Fruit fly (Drosophila melanogaster) whole organism, pupa: ENCODE data around the gene p130CAS.

Experiments
- CG14655 ChIP-seq: fragments of 200-800 bp; sonication (Bioruptor generic); optimal IDR thresholded peaks from 3 replicates; lab custom pipeline; 2017; ENCODE audit warnings: mild to moderate bottlenecking, missing biosample characterization, missing genetic modification reagents, missing genetic modification characterization
- CG32121 ChIP-seq: fragments of 200-800 bp; sonication (Bioruptor generic); IDR thresholded peaks from 2 replicates; pipeline ENCODE4 v1.3.6; 2022; ENCODE audit warnings: missing biosample characterization, missing genetic modification characterization
- CG4496 ChIP-seq: fragments of 200-800 bp; sonication (Bioruptor generic); IDR thresholded peaks from 3 replicates; pipeline ENCODE4 v1.3.6; 2022; ENCODE audit warnings: missing biosample characterization, missing genetic modification characterization
- CG9948 ChIP-seq: fragments of 200-800 bp; sonication (Bioruptor generic); optimal IDR thresholded peaks from 2 replicates; lab custom pipeline; 2018; ENCODE audit warnings: missing biosample characterization, mild to moderate bottlenecking, missing genetic modification characterization, moderate library complexity
- D1 ChIP-seq: fragments of 200-800 bp; sonication (Bioruptor generic); optimal IDR thresholded peaks from 2 replicates; lab custom pipeline; 2018; ENCODE audit warnings: missing biosample characterization, mild to moderate bottlenecking, missing genetic modification characterization, moderate library complexity
- Pif1A ChIP-seq: fragments of 200-800 bp; sonication (Bioruptor generic); optimal IDR thresholded peaks from 3 replicates; lab custom pipeline; 2016; ENCODE audit warnings: missing biosample characterization, missing genetic modification characterization
- rn ChIP-seq: fragments of 200-800 bp; sonication (Bioruptor generic); IDR thresholded peaks from 2 replicates; pipeline ENCODE4 v1.3.6; 2022; ENCODE audit warnings: missing biosample characterization, missing genetic modification characterization

dm6 chr3L:131998-132693, 20.5 kb upstream of the p130CAS start:
- peak; percentile 29 for TF ChIP-seq CG14655 (GFP tag; lab: Kevin White, UChicago)
- peak; percentile 18 for TF ChIP-seq Pif1A (GFP tag; lab: Kevin White, UChicago)
- TF ChIP-seq D1: peak; percentile 63
- peak; percentile 77 for TF ChIP-seq CG4496
- no peak for TF ChIP-seq rn (GFP tag; lab: Robert Waterston, UW)
- peak; percentile 67 for TF ChIP-seq CG32121
- no peak for TF ChIP-seq CG9948 (tag; lab: Kevin White, UChicago)
